Worm (Caenorhabditis elegans) whole organism, L4 larva: Measurements from ENCODE around the gene let-805.
A peak's percentile ranks its signal among the peaks of the same experiment; 100 is the strongest.

ENCODE experiments used
- F37D6.2 ChIP-seq: sonication (generic microtip); optimal IDR thresholded peaks from 2 replicates; lab custom pipeline; 2016; ENCODE audit warnings: mild to moderate bottlenecking, missing genetic modification characterization, missing compliant biosample characterization
- T26A8.4 ChIP-seq: fragments of 200-800 bp; sonication (Bioruptor generic); IDR thresholded peaks from 2 replicates; pipeline ENCODE4 v1.3.6; 2022; ENCODE audit warnings: missing genetic modification characterization, missing compliant biosample characterization
- ZK546.5 ChIP-seq, 2 experiments: sonication (generic microtip); optimal IDR thresholded peaks; 2 replicates each; lab custom pipeline; 2017; ENCODE audit warnings: missing biosample characterization in 2 of 2, missing genetic modification characterization in 2 of 2
- daf-19 ChIP-seq: fragments of 200-800 bp; sonication (Bioruptor generic); conservative IDR thresholded peaks from 2 replicates; pipeline ENCODE4 v1.3.6; 2022; ENCODE audit warnings: missing genetic modification characterization, missing compliant biosample characterization
- daf-8 ChIP-seq: fragments of 200-800 bp; sonication (Bioruptor generic); IDR thresholded peaks from 2 replicates; pipeline ENCODE4 v1.3.6; 2022; ENCODE audit warnings: missing genetic modification characterization, missing compliant biosample characterization
- dmd-8 ChIP-seq: fragments of 200-800 bp; sonication (Bioruptor generic); IDR thresholded peaks from 2 replicates; pipeline ENCODE4 v1.3.6; 2022; ENCODE audit warnings: missing genetic modification characterization, missing compliant biosample characterization
- dmd-9 ChIP-seq: fragments of 200-800 bp; sonication (Bioruptor generic); IDR thresholded peaks from 2 replicates; pipeline ENCODE4 v1.3.6; 2022; ENCODE audit warnings: missing genetic modification reagents, missing genetic modification characterization, missing compliant biosample characterization
- dpl-1 ChIP-seq: fragments of 150-350 bp; optimal IDR thresholded peaks from 2 replicates; lab custom pipeline; 2014; ENCODE audit warnings: missing biosample characterization, missing genetic modification reagents, missing genetic modification characterization
- fos-1 ChIP-seq: fragments of 150-350 bp; optimal IDR thresholded peaks from 2 replicates; lab custom pipeline; 2014; ENCODE audit warnings: missing biosample characterization, missing genetic modification characterization
- hlh-30 ChIP-seq: sonication (generic microtip); optimal IDR thresholded peaks from 2 replicates; lab custom pipeline; 2017; ENCODE audit warnings: antibody characterized with exemption, mild to moderate bottlenecking, missing genetic modification characterization, missing compliant biosample characterization; ENCODE audit not compliant: insufficient read depth
- madf-5 ChIP-seq, 2 experiments: fragments of 200-800 bp; sonication (Bioruptor generic); IDR thresholded peaks; 2 replicates each; pipeline ENCODE4 v1.3.6; 2022; ENCODE audit warnings: missing compliant biosample characterization in 2 of 2, missing genetic modification characterization in 2 of 2
- mep-1 ChIP-seq: fragments of 150-350 bp; sonication (generic microtip); optimal IDR thresholded peaks from 3 replicates; lab custom pipeline; 2014; ENCODE audit warnings: missing biosample characterization, missing genetic modification characterization
- mxl-2 ChIP-seq: fragments of 200-800 bp; sonication (Bioruptor generic); conservative IDR thresholded peaks from 2 replicates; pipeline ENCODE4 v1.3.6; 2022; ENCODE audit warnings: missing genetic modification reagents, missing genetic modification characterization, missing compliant biosample characterization
- nhr-102 ChIP-seq: sonication (generic microtip); optimal IDR thresholded peaks from 2 replicates; lab custom pipeline; 2016; ENCODE audit warnings: mild to moderate bottlenecking, missing genetic modification characterization, moderate library complexity, missing compliant biosample characterization
- nhr-111 ChIP-seq: fragments of 200-800 bp; sonication (Bioruptor generic); optimal IDR thresholded peaks from 2 replicates; lab custom pipeline; 2018; ENCODE audit warnings: mild to moderate bottlenecking, missing genetic modification characterization, missing compliant biosample characterization
- nhr-41 ChIP-seq: fragments of 200-800 bp; sonication (Bioruptor generic); IDR thresholded peaks from 2 replicates; pipeline ENCODE4 v1.3.6; 2022; ENCODE audit warnings: missing genetic modification reagents, missing genetic modification characterization, missing compliant biosample characterization
- sdz-12 ChIP-seq: fragments of 200-800 bp; sonication (Bioruptor generic); optimal IDR thresholded peaks from 2 replicates; lab custom pipeline; 2018; ENCODE audit warnings: mild to moderate bottlenecking, missing genetic modification characterization, missing compliant biosample characterization
- spr-3 ChIP-seq: fragments of 200-800 bp; sonication (Bioruptor generic); optimal IDR thresholded peaks from 2 replicates; lab custom pipeline; 2018; ENCODE audit warnings: mild to moderate bottlenecking, missing genetic modification characterization, missing compliant biosample characterization
- unc-130 ChIP-seq: sonication (generic microtip); optimal IDR thresholded peaks from 2 replicates; lab custom pipeline; 2016; ENCODE audit warnings: missing genetic modification reagents, missing genetic modification characterization, missing compliant biosample characterization
- ztf-7 ChIP-seq: fragments of 150-350 bp; optimal IDR thresholded peaks from 2 replicates; lab custom pipeline; 2014; ENCODE audit warnings: missing biosample characterization, missing genetic modification characterization

let-805 gene

DNA sequence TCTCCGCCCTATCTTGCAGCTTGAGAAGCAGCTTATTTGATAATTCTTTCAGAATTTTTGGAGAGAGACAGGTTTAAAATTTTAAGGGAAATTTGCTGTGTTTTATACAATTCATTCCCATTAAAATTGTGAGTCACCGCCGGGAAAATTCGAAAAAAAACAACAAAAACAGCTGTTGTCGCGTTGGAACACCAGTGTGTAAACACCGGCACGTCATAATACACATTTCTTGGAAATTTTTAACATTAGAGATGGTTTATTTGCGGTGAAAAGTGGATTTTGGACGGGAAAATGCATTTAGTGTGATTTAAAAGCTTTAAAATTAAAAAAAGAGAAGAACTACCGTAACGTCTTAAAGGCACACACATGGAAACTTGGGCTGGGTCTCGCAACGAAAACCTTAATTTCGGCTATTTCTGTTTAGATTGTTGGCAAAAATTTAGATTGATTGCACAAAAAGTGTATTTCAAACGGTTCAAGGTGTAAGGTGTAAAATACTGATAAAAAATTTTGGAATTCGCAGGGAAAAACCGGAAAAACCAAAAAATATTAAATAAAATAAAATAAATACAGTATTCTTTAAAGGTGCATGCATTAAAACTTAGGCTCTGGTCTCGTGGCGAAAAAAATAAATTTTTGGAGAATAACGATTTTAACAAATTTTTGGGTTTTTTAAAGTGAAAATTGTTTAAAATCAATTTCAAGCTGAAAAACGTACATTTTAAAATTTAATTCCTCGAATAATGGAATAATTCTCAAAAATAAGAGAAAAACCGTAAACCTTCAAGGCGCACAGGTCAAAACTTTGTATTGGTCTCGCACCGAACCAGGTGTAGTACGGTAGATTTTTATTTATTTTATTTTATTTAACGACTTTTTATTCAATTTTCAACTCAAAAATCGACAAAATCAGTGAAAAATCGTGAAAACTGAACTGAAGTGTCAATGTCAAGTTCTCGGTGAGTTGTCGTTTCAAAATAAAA, 67.6 kb downstream of the let-805 start, which contains the start of gene cosa-1 (continued):
- TF ChIP-seq mep-1 (tag; lab: Kevin White, UChicago) (no peak), hlh-30 (no peak), ztf-7 (tag; lab: Kevin White, UChicago) (no peak), sdz-12 (GFP tag; lab: Kevin White, UChicago) (no peak), spr-3 (GFP tag; lab: Kevin White, UChicago) (no peak), F37D6.2 (tag; lab: Kevin White, UChicago) (no peak), fos-1 (tag; lab: Kevin White, UChicago) (no peak), daf-19 (no peak), ZK546.5 (tag; optimal IDR thresholded peaks at IDR 0.05; lab: Kevin White, UChicago) (no peak), dpl-1 (GFP tag; lab: Kevin White, UChicago) (no peak), dmd-8 (no peak), madf-5 (GFP tag; IDR thresholded peaks at IDR 0.05; lab: Robert Waterston, UW) (no peak), nhr-102 (tag; lab: Kevin White, UChicago) (no peak), dmd-9 (no peak), T26A8.4 (GFP tag; lab: Robert Waterston, UW) (no peak), nhr-111 (GFP tag; lab: Kevin White, UChicago) (no peak), nhr-41 (no peak), unc-130 (GFP tag; lab: Kevin White, UChicago) (peak; percentile 63), mxl-2 (GFP tag; lab: Robert Waterston, UW) (no peak), daf-8 (no peak)
